Worm (Caenorhabditis elegans) whole organism, L4 larva: ENCODE results near the gene F16G10.1.
A peak's percentile ranks its signal among the peaks of the same experiment; 100 is the strongest.

Source experiments
- D1046.2 ChIP-seq: fragments of 200-800 bp; sonication (Bioruptor generic); IDR thresholded peaks from 2 replicates; pipeline ENCODE4 v1.3.6; 2022; ENCODE audit warnings: missing genetic modification characterization, missing compliant biosample characterization
- F44E2.7 ChIP-seq: fragments of 200-800 bp; sonication (Bioruptor generic); IDR thresholded peaks from 2 replicates; pipeline ENCODE4 v2.1.2; 2022; ENCODE audit warnings: missing genetic modification characterization, missing compliant biosample characterization
- F49E8.2 ChIP-seq: sonication (generic microtip); optimal IDR thresholded peaks from 2 replicates; lab custom pipeline; 2016; ENCODE audit warnings: missing compliant biosample characterization, mild to moderate bottlenecking, missing genetic modification characterization, borderline replicate concordance
- R02D3.7 ChIP-seq: fragments of 150-350 bp; sonication (generic microtip); optimal IDR thresholded peaks from 3 replicates; lab custom pipeline; 2014; ENCODE audit warnings: missing biosample characterization, missing genetic modification characterization
- T20F7.1 ChIP-seq: fragments of 200-800 bp; sonication (Bioruptor generic); optimal IDR thresholded peaks from 2 replicates; lab custom pipeline; 2018; ENCODE audit warnings: mild to moderate bottlenecking, missing genetic modification characterization, missing compliant biosample characterization
- T26A8.4 ChIP-seq: fragments of 200-800 bp; sonication (Bioruptor generic); IDR thresholded peaks from 2 replicates; pipeline ENCODE4 v1.3.6; 2022; ENCODE audit warnings: missing genetic modification characterization, missing compliant biosample characterization
- Y5F2A.4 ChIP-seq: fragments of 200-800 bp; sonication (Bioruptor generic); optimal IDR thresholded peaks from 2 replicates; lab custom pipeline; 2018; ENCODE audit warnings: mild to moderate bottlenecking, missing genetic modification characterization, missing compliant biosample characterization
- Y75B8A.6 ChIP-seq: fragments of 200-800 bp; sonication (Bioruptor generic); IDR thresholded peaks from 2 replicates; pipeline ENCODE4 v1.3.6; 2022; ENCODE audit warnings: missing genetic modification reagents, missing genetic modification characterization, missing compliant biosample characterization
- ZK546.5 ChIP-seq, 2 experiments: sonication (generic microtip); optimal IDR thresholded peaks; 2 replicates each; lab custom pipeline; 2017; ENCODE audit warnings: missing biosample characterization in 2 of 2, missing genetic modification characterization in 2 of 2
- ama-1 ChIP-seq: fragments of 150-350 bp; optimal IDR thresholded peaks from 2 replicates; lab custom pipeline; 2014; ENCODE audit warnings: inconsistent platforms, mixed read lengths
- attf-4 ChIP-seq: sonication (generic microtip); optimal IDR thresholded peaks from 3 replicates; lab custom pipeline; 2017; ENCODE audit warnings: missing biosample characterization, missing genetic modification characterization
- ceh-32 ChIP-seq: sonication (generic microtip); optimal IDR thresholded peaks from 2 replicates; lab custom pipeline; 2016; ENCODE audit warnings: mild to moderate bottlenecking, missing genetic modification characterization, missing compliant biosample characterization; ENCODE audit not compliant: poor library complexity
- ceh-62 ChIP-seq: sonication (generic microtip); optimal IDR thresholded peaks from 2 replicates; lab custom pipeline; 2017; ENCODE audit warnings: missing biosample characterization, missing genetic modification characterization
- ceh-82 ChIP-seq: sonication (generic microtip); optimal IDR thresholded peaks from 2 replicates; lab custom pipeline; 2017; ENCODE audit warnings: missing biosample characterization, missing genetic modification characterization
- ces-1 ChIP-seq: fragments of 150-350 bp; sonication (generic microtip); optimal IDR thresholded peaks from 4 replicates; lab custom pipeline; 2014; ENCODE audit warnings: missing biosample characterization, missing genetic modification reagents, missing genetic modification characterization
- daf-16 ChIP-seq, 3 experiments: sonication (generic microtip); optimal IDR thresholded peaks; 2 replicates each; lab custom pipeline; 2016 to 2017; ENCODE audit warnings: missing genetic modification characterization in 3 of 3, missing genetic modification reagents in 3 of 3, mild to moderate bottlenecking in 2 of 3, missing compliant biosample characterization in 2 of 3, missing biosample characterization in 1 of 3, moderate library complexity in 1 of 3
- dmd-6 ChIP-seq: fragments of 200-800 bp; sonication (Bioruptor generic); IDR thresholded peaks from 2 replicates; pipeline ENCODE4 v1.3.6; 2022; ENCODE audit warnings: missing genetic modification reagents, missing genetic modification characterization, missing compliant biosample characterization
- dmd-8 ChIP-seq: fragments of 200-800 bp; sonication (Bioruptor generic); IDR thresholded peaks from 2 replicates; pipeline ENCODE4 v1.3.6; 2022; ENCODE audit warnings: missing genetic modification characterization, missing compliant biosample characterization
- dmd-9 ChIP-seq: fragments of 200-800 bp; sonication (Bioruptor generic); IDR thresholded peaks from 2 replicates; pipeline ENCODE4 v1.3.6; 2022; ENCODE audit warnings: missing genetic modification reagents, missing genetic modification characterization, missing compliant biosample characterization
- dpl-1 ChIP-seq: fragments of 150-350 bp; optimal IDR thresholded peaks from 2 replicates; lab custom pipeline; 2014; ENCODE audit warnings: missing biosample characterization, missing genetic modification reagents, missing genetic modification characterization
- duxl-1 ChIP-seq: sonication (generic microtip); optimal IDR thresholded peaks from 2 replicates; lab custom pipeline; 2016; ENCODE audit warnings: mild to moderate bottlenecking, missing genetic modification characterization, moderate library complexity, missing compliant biosample characterization; ENCODE audit not compliant: poor library complexity
- dve-1 ChIP-seq: sonication (generic microtip); optimal IDR thresholded peaks from 2 replicates; lab custom pipeline; 2017; ENCODE audit warnings: antibody characterized with exemption, mild to moderate bottlenecking, missing genetic modification characterization, missing compliant biosample characterization; ENCODE audit not compliant: insufficient read depth
- egl-27 ChIP-seq: sonication (generic microtip); optimal IDR thresholded peaks from 3 replicates; lab custom pipeline; 2017; ENCODE audit warnings: missing biosample characterization, missing genetic modification reagents, missing genetic modification characterization
- gei-8 ChIP-seq: fragments of 200-800 bp; sonication (Bioruptor generic); optimal IDR thresholded peaks from 2 replicates; lab custom pipeline; 2018; ENCODE audit warnings: mild to moderate bottlenecking, missing genetic modification characterization, missing compliant biosample characterization
- hlh-11 ChIP-seq: fragments of 200-800 bp; sonication (Bioruptor generic); optimal IDR thresholded peaks from 2 replicates; lab custom pipeline; 2018; ENCODE audit warnings: mild to moderate bottlenecking, missing genetic modification characterization, missing compliant biosample characterization
- hlh-30 ChIP-seq: sonication (generic microtip); optimal IDR thresholded peaks from 2 replicates; lab custom pipeline; 2017; ENCODE audit warnings: antibody characterized with exemption, mild to moderate bottlenecking, missing genetic modification characterization, missing compliant biosample characterization; ENCODE audit not compliant: insufficient read depth
- hmg-1.1 ChIP-seq: fragments of 200-800 bp; sonication (Bioruptor generic); IDR thresholded peaks from 2 replicates; pipeline ENCODE4 v1.3.6; 2022; ENCODE audit warnings: missing genetic modification reagents, missing genetic modification characterization, missing compliant biosample characterization
- jun-1 ChIP-seq: fragments of 150-350 bp; optimal IDR thresholded peaks from 2 replicates; lab custom pipeline; 2014; ENCODE audit warnings: missing biosample characterization, missing genetic modification reagents, missing genetic modification characterization
- lin-1 ChIP-seq: fragments of 200-800 bp; sonication (Bioruptor generic); IDR thresholded peaks from 2 replicates; pipeline ENCODE4 v1.3.6; 2022; ENCODE audit warnings: missing genetic modification reagents, missing genetic modification characterization, missing compliant biosample characterization
- lir-3 ChIP-seq: sonication (generic microtip); optimal IDR thresholded peaks from 2 replicates; lab custom pipeline; 2016; ENCODE audit warnings: mild to moderate bottlenecking, missing genetic modification characterization, missing compliant biosample characterization
- lsy-2 ChIP-seq, 2 experiments: fragments of 150-350 bp in 1 of 2; sonication (generic microtip) in 1 of 2; optimal IDR thresholded peaks; 2 replicates each; lab custom pipeline; 2014 to 2017; ENCODE audit warnings: missing biosample characterization in 2 of 2, missing genetic modification characterization in 2 of 2
- madf-5 ChIP-seq, 2 experiments: fragments of 200-800 bp; sonication (Bioruptor generic); IDR thresholded peaks; 2 replicates each; pipeline ENCODE4 v1.3.6; 2022; ENCODE audit warnings: missing compliant biosample characterization in 2 of 2, missing genetic modification characterization in 2 of 2
- mdl-1 ChIP-seq, 2 experiments: fragments of 150-350 bp in 1 of 2; sonication (generic microtip) in 1 of 2; optimal IDR thresholded peaks; 2 replicates each; lab custom pipeline; 2014 to 2017; ENCODE audit warnings: missing biosample characterization in 2 of 2, missing genetic modification characterization in 2 of 2
- mdt-29 ChIP-seq: fragments of 200-800 bp; sonication (Bioruptor generic); IDR thresholded peaks from 2 replicates; pipeline ENCODE4 v1.3.6; 2022; ENCODE audit warnings: missing genetic modification reagents, missing genetic modification characterization, missing compliant biosample characterization
- mep-1 ChIP-seq: fragments of 150-350 bp; sonication (generic microtip); optimal IDR thresholded peaks from 3 replicates; lab custom pipeline; 2014; ENCODE audit warnings: missing biosample characterization, missing genetic modification characterization
- mxl-3 ChIP-seq: fragments of 200-800 bp; sonication (Bioruptor generic); optimal IDR thresholded peaks from 2 replicates; lab custom pipeline; 2018; ENCODE audit warnings: mild to moderate bottlenecking, missing genetic modification characterization, missing compliant biosample characterization
- nhr-111 ChIP-seq: fragments of 200-800 bp; sonication (Bioruptor generic); optimal IDR thresholded peaks from 2 replicates; lab custom pipeline; 2018; ENCODE audit warnings: mild to moderate bottlenecking, missing genetic modification characterization, missing compliant biosample characterization
- nhr-28 ChIP-seq: fragments of 150-350 bp; optimal IDR thresholded peaks from 2 replicates; lab custom pipeline; 2014; ENCODE audit warnings: missing biosample characterization, missing genetic modification characterization
- pqm-1 ChIP-seq: sonication (generic microtip); optimal IDR thresholded peaks from 2 replicates; lab custom pipeline; 2017; ENCODE audit warnings: missing biosample characterization, missing genetic modification characterization
- saeg-2 ChIP-seq: fragments of 200-800 bp; sonication (Bioruptor generic); IDR thresholded peaks from 2 replicates; pipeline ENCODE4 v1.3.6; 2022; ENCODE audit warnings: missing genetic modification reagents, missing genetic modification characterization, missing compliant biosample characterization
- sdz-12 ChIP-seq: fragments of 200-800 bp; sonication (Bioruptor generic); optimal IDR thresholded peaks from 2 replicates; lab custom pipeline; 2018; ENCODE audit warnings: mild to moderate bottlenecking, missing genetic modification characterization, missing compliant biosample characterization
- skn-1 ChIP-seq: fragments of 150-350 bp; optimal IDR thresholded peaks from 2 replicates; lab custom pipeline; 2014; ENCODE audit warnings: missing biosample characterization, missing genetic modification characterization
- snpc-4 ChIP-seq: fragments of 150-350 bp; optimal IDR thresholded peaks from 2 replicates; lab custom pipeline; 2014; ENCODE audit warnings: missing biosample characterization, missing genetic modification characterization
- unc-130 ChIP-seq: sonication (generic microtip); optimal IDR thresholded peaks from 2 replicates; lab custom pipeline; 2016; ENCODE audit warnings: missing genetic modification reagents, missing genetic modification characterization, missing compliant biosample characterization
- vab-7 ChIP-seq: fragments of 200-800 bp; sonication (Bioruptor generic); IDR thresholded peaks from 2 replicates; pipeline ENCODE4 v1.3.6; 2022; ENCODE audit warnings: missing genetic modification reagents, missing genetic modification characterization, missing compliant biosample characterization
- zfp-3 ChIP-seq: fragments of 200-800 bp; sonication (Bioruptor generic); conservative IDR thresholded peaks from 2 replicates; pipeline ENCODE4 v1.3.6; 2022; ENCODE audit warnings: missing genetic modification reagents, missing genetic modification characterization, missing compliant biosample characterization
- zip-11 ChIP-seq: fragments of 200-800 bp; sonication (Bioruptor generic); IDR thresholded peaks from 2 replicates; pipeline ENCODE4 v1.3.6; 2022; ENCODE audit warnings: missing genetic modification characterization, missing compliant biosample characterization

F16G10.1 gene

DNA sequence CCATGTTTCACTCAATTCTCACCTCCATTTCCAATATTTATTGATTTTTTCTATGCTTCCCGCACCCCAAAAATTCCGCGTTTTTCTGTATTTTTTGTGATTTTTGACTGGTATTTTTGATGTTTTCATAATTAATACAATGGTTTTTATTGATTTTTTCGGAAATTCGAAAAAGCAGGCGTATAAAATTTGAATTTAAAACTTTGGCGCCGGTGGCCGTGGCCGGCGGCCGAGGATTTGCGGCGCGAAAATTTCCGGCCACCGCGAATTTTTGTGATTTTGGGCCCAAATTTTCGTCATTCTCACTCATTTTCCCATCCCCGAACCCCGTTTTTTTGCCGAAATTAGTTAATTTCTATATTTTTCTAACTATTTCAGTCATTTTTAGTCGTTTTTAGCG is 46.9 kb downstream of the F16G10.1 start (continued):
- TF ChIP-seq jun-1 (no peak), egl-27 (tag; lab: Kevin White, UChicago) (no peak), T20F7.1 (GFP tag; lab: Kevin White, UChicago) (no peak), dpl-1 (GFP tag; lab: Kevin White, UChicago) (peak; percentile 88), duxl-1 (no peak), snpc-4 (tag; lab: Kevin White, UChicago) (no peak), F49E8.2 (peak; percentile 35), dmd-9 (GFP tag; lab: Robert Waterston, UW) (peak; percentile 73; the same call in 1 of the 2 replicates), hmg-1.1 (GFP tag; lab: Robert Waterston, UW) (no peak), D1046.2 (GFP tag; lab: Robert Waterston, UW) (peak; percentile 54; the same call in 1 of the 2 replicates), zfp-3 (peak; percentile 48; the same call in 1 of the 2 replicates), mep-1 (tag; lab: Kevin White, UChicago) (no peak), dmd-6 (peak; percentile 47), lir-3 (tag; lab: Kevin White, UChicago) (no peak), Y5F2A.4 (GFP tag; lab: Kevin White, UChicago) (no peak), sdz-12 (GFP tag; lab: Kevin White, UChicago) (no peak), ama-1 (no peak), gei-8 (no peak), ceh-82 (no peak), dmd-8 (no peak), unc-130 (GFP tag; lab: Kevin White, UChicago) (peak; percentile 92), ZK546.5 (tag; optimal IDR thresholded peaks at IDR 0.05; lab: Kevin White, UChicago) (no peak), vab-7 (0 out of 2 replicates have a peak, but pooled peaks have one; percentile 25), lin-1 (no peak), ces-1 (GFP tag; lab: Kevin White, UChicago) (no peak), saeg-2 (GFP tag; lab: Robert Waterston, UW) (no peak)

DNA sequence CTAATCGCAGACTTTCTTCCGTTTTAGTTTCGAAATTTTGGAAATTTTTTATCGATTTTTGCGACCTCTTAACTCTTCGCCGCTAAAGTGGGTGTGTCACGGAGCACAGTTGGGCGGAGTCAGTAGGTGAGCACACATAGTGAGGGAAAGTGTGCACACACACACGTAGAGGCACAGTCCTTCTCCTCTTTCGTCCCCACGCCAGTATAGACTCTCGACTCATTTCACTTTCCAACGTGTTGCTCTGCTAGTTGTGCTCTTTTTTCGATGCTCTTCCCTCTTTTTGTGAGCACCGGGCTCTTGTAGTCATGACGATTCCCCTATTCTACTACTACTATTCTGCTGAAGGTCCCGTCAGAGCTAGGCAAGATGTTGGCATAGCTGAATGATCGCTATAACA is 48.4 kb downstream of the F16G10.1 start:
- TF ChIP-seq madf-5 (GFP tag; IDR thresholded peaks at IDR 0.05; lab: Robert Waterston, UW) (no peak), attf-4 (tag; lab: Kevin White, UChicago) (no peak), ceh-62 (no peak), skn-1 (tag; lab: Kevin White, UChicago) (no peak), mxl-3 (GFP tag; lab: Kevin White, UChicago) (peak; percentile 31), hlh-30 (tag; lab: Kevin White, UChicago) (peak; percentile 6), R02D3.7 (tag; lab: Kevin White, UChicago) (no peak), hlh-11 (tag; lab: Kevin White, UChicago) (peak; percentile 31), ama-1 (peak; percentile 27), dmd-6 (peak; percentile 21; the same call in 1 of the 2 replicates), daf-16 (GFP tag; optimal IDR thresholded peaks at IDR 0.05; lab: Kevin White, UChicago) (no peak), daf-16 (tag; optimal IDR thresholded peaks at IDR 0.05; lab: Kevin White, UChicago) (peak; percentile 26), T26A8.4 (GFP tag; lab: Robert Waterston, UW) (no peak; the same call in 1 of the 2 replicates), nhr-28 (tag; lab: Kevin White, UChicago) (peak; percentile 69), F44E2.7 (no peak), mdl-1 (tag; optimal IDR thresholded peaks at IDR 0.05; lab: Kevin White, UChicago) (no peak), nhr-111 (GFP tag; lab: Kevin White, UChicago) (no peak), Y75B8A.6 (GFP tag; lab: Robert Waterston, UW) (0 out of 2 replicates have a peak, but pooled peaks have one; percentile 49), zip-11 (GFP tag; lab: Robert Waterston, UW) (no peak), dve-1 (tag; lab: Kevin White, UChicago) (peak; percentile 32), mdt-29 (no peak), lsy-2 (tag; optimal IDR thresholded peaks at IDR 0.05; lab: Kevin White, UChicago) (peak in 1 of 2 experiments; percentile 5), ceh-32 (no peak), egl-27 (tag; lab: Kevin White, UChicago) (no peak), pqm-1 (tag; lab: Kevin White, UChicago) (peak; percentile 32), mep-1 (tag; lab: Kevin White, UChicago) (peak; percentile 32)
